Worm (Caenorhabditis elegans) whole organism, late embryonic: ENCODE results near the gene C31H1.5.

Source experiments
- C08G9.2 ChIP-seq: sonication (generic microtip); optimal IDR thresholded peaks from 2 replicates; lab custom pipeline; 2016; ENCODE audit warnings: mild to moderate bottlenecking, missing genetic modification characterization, moderate library complexity, missing compliant biosample characterization
- K09A11.1 ChIP-seq: sonication (generic microtip); optimal IDR thresholded peaks from 2 replicates; lab custom pipeline; 2017; ENCODE audit warnings: antibody characterized with exemption, mild to moderate bottlenecking, missing genetic modification characterization, missing compliant biosample characterization; ENCODE audit not compliant: insufficient read depth
- T23F11.4 ChIP-seq: fragments of 200-800 bp; sonication (Bioruptor generic); optimal IDR thresholded peaks from 2 replicates; lab custom pipeline; 2018; ENCODE audit warnings: mild to moderate bottlenecking, missing genetic modification characterization, missing compliant biosample characterization
- Y22D7AL.16 ChIP-seq: sonication (generic microtip); optimal IDR thresholded peaks from 2 replicates; lab custom pipeline; 2016; ENCODE audit warnings: missing genetic modification characterization, missing compliant biosample characterization
- ama-1 ChIP-seq: fragments of 150-350 bp; optimal IDR thresholded peaks from 2 replicates; lab custom pipeline; 2014
- ceh-18 ChIP-seq: sonication (generic microtip); optimal IDR thresholded peaks from 2 replicates; lab custom pipeline; 2016; ENCODE audit warnings: missing genetic modification characterization, missing compliant biosample characterization
- ceh-19 ChIP-seq: fragments of 200-800 bp; sonication (Bioruptor generic); optimal IDR thresholded peaks from 2 replicates; lab custom pipeline; 2018; ENCODE audit warnings: mild to moderate bottlenecking, missing genetic modification characterization, missing compliant biosample characterization
- ceh-22 ChIP-seq: sonication (generic microtip); optimal IDR thresholded peaks from 2 replicates; lab custom pipeline; 2017; ENCODE audit warnings: missing biosample characterization, missing genetic modification characterization
- ceh-24 ChIP-seq: sonication (generic microtip); optimal IDR thresholded peaks from 2 replicates; lab custom pipeline; 2016; ENCODE audit warnings: mild to moderate bottlenecking, missing genetic modification characterization, missing compliant biosample characterization
- ceh-30 ChIP-seq: fragments of 150-350 bp; optimal IDR thresholded peaks from 2 replicates; lab custom pipeline; 2014; ENCODE audit warnings: missing biosample characterization, missing genetic modification characterization
- ceh-31 ChIP-seq: sonication (generic microtip); optimal IDR thresholded peaks from 2 replicates; lab custom pipeline; 2016; ENCODE audit warnings: missing genetic modification characterization, missing compliant biosample characterization
- ceh-34 ChIP-seq: sonication (generic microtip); optimal IDR thresholded peaks from 2 replicates; lab custom pipeline; 2016; ENCODE audit warnings: mild to moderate bottlenecking, missing genetic modification characterization, missing compliant biosample characterization
- ceh-45 ChIP-seq: fragments of 200-800 bp; sonication (Bioruptor generic); IDR thresholded peaks from 2 replicates; pipeline ENCODE4 v1.3.6; 2022; ENCODE audit warnings: missing genetic modification reagents, missing genetic modification characterization, missing compliant biosample characterization
- ceh-48 ChIP-seq: sonication (generic microtip); optimal IDR thresholded peaks from 2 replicates; lab custom pipeline; 2016; ENCODE audit warnings: missing genetic modification characterization, inconsistent platforms, missing compliant biosample characterization
- ceh-6 ChIP-seq: fragments of 200-800 bp; sonication (Bioruptor generic); optimal IDR thresholded peaks from 2 replicates; lab custom pipeline; 2018; ENCODE audit warnings: mild to moderate bottlenecking, missing genetic modification characterization, missing compliant biosample characterization
- ceh-9 ChIP-seq: sonication (generic microtip); optimal IDR thresholded peaks from 2 replicates; lab custom pipeline; 2016; ENCODE audit warnings: mild to moderate bottlenecking, missing genetic modification characterization, inconsistent platforms, missing compliant biosample characterization
- dmd-4 ChIP-seq: sonication (generic microtip); optimal IDR thresholded peaks from 2 replicates; lab custom pipeline; 2016; ENCODE audit warnings: borderline replicate concordance, missing genetic modification characterization, missing compliant biosample characterization
- elt-4 ChIP-seq: sonication (generic microtip); optimal IDR thresholded peaks from 2 replicates; lab custom pipeline; 2016; ENCODE audit warnings: missing genetic modification characterization, missing compliant biosample characterization
- ets-4 ChIP-seq: sonication (generic microtip); optimal IDR thresholded peaks from 2 replicates; lab custom pipeline; 2016; ENCODE audit warnings: missing genetic modification characterization, missing compliant biosample characterization
- fax-1 ChIP-seq: sonication (generic microtip); optimal IDR thresholded peaks from 2 replicates; lab custom pipeline; 2016; ENCODE audit warnings: missing genotype, missing genetic modification characterization, missing compliant biosample characterization
- fkh-6 ChIP-seq: sonication (generic microtip); optimal IDR thresholded peaks from 2 replicates; lab custom pipeline; 2016; ENCODE audit warnings: missing genetic modification characterization, missing compliant biosample characterization
- hlh-30 ChIP-seq: sonication (generic microtip); optimal IDR thresholded peaks from 2 replicates; lab custom pipeline; 2017; ENCODE audit warnings: antibody characterized with exemption, missing genetic modification characterization, missing compliant biosample characterization; ENCODE audit not compliant: insufficient read depth
- hlh-8 ChIP-seq: sonication (generic microtip); optimal IDR thresholded peaks from 2 replicates; lab custom pipeline; 2016; ENCODE audit warnings: missing genotype, missing genetic modification characterization, missing compliant biosample characterization
- lin-11 ChIP-seq: fragments of 200-800 bp; sonication (Bioruptor generic); optimal IDR thresholded peaks from 2 replicates; lab custom pipeline; 2018; ENCODE audit warnings: mild to moderate bottlenecking, missing genetic modification characterization, missing compliant biosample characterization
- madf-2 ChIP-seq: sonication (generic microtip); optimal IDR thresholded peaks from 2 replicates; lab custom pipeline; 2017; ENCODE audit warnings: missing genetic modification characterization, missing compliant biosample characterization
- nfya-1 ChIP-seq: sonication (generic microtip); optimal IDR thresholded peaks from 2 replicates; lab custom pipeline; 2017; ENCODE audit warnings: missing genetic modification characterization, mild to moderate bottlenecking, missing compliant biosample characterization, antibody characterized with exemption, moderate library complexity
- nhr-232 ChIP-seq: sonication (generic microtip); optimal IDR thresholded peaks from 2 replicates; lab custom pipeline; 2016; ENCODE audit warnings: missing genetic modification characterization, missing compliant biosample characterization
- pag-3 ChIP-seq: sonication (generic microtip); optimal IDR thresholded peaks from 2 replicates; lab custom pipeline; 2016; ENCODE audit warnings: missing compliant biosample characterization, missing genetic modification characterization, borderline replicate concordance
- pax-1 ChIP-seq: fragments of 150-350 bp; optimal IDR thresholded peaks from 2 replicates; lab custom pipeline; 2014; ENCODE audit warnings: missing biosample characterization, missing genetic modification characterization
- pha-4 ChIP-seq: fragments of 150-350 bp; optimal IDR thresholded peaks from 2 replicates; lab custom pipeline; 2018; ENCODE audit warnings: missing biosample characterization, missing genetic modification reagents, missing genetic modification characterization
- pqm-1 ChIP-seq: sonication (generic microtip); optimal IDR thresholded peaks from 2 replicates; lab custom pipeline; 2016; ENCODE audit warnings: missing genetic modification characterization, missing compliant biosample characterization
- pros-1 ChIP-seq: fragments of 150-350 bp; optimal IDR thresholded peaks from 2 replicates; lab custom pipeline; 2014; ENCODE audit warnings: missing biosample characterization, missing genetic modification reagents, missing genetic modification characterization
- ref-2 ChIP-seq: sonication (generic microtip); optimal IDR thresholded peaks from 2 replicates; lab custom pipeline; 2016; ENCODE audit warnings: missing genetic modification characterization, missing compliant biosample characterization
- sdc-2 ChIP-seq: sonication (generic microtip); optimal IDR thresholded peaks from 2 replicates; lab custom pipeline; 2016; ENCODE audit warnings: missing genotype, missing genetic modification characterization, missing compliant biosample characterization
- sox-2 ChIP-seq: fragments of 200-800 bp; sonication (Bioruptor generic); IDR thresholded peaks from 2 replicates; pipeline ENCODE4 v1.3.6; 2022; ENCODE audit warnings: missing genetic modification reagents, missing genetic modification characterization, missing compliant biosample characterization
- sox-4 ChIP-seq: sonication (generic microtip); optimal IDR thresholded peaks from 2 replicates; lab custom pipeline; 2017; ENCODE audit warnings: mild to moderate bottlenecking, missing genetic modification characterization, inconsistent platforms, missing compliant biosample characterization
- syd-9 ChIP-seq: sonication (generic microtip); optimal IDR thresholded peaks from 2 replicates; lab custom pipeline; 2016; ENCODE audit warnings: mild to moderate bottlenecking, missing genetic modification characterization, moderate library complexity, missing compliant biosample characterization
- tbx-2 ChIP-seq: sonication (generic microtip); optimal IDR thresholded peaks from 2 replicates; lab custom pipeline; 2016; ENCODE audit warnings: missing genetic modification characterization, missing compliant biosample characterization
- tbx-7 ChIP-seq: sonication (generic microtip); optimal IDR thresholded peaks from 2 replicates; lab custom pipeline; 2016; ENCODE audit warnings: missing genotype, missing genetic modification characterization, missing compliant biosample characterization
- unc-3 ChIP-seq, 2 experiments: fragments of 200-800 bp in 1 of 2; sonication (Bioruptor generic) in 1 of 2; sonication (generic microtip) in 1 of 2; conservative IDR thresholded peaks in 1 of 2; optimal IDR thresholded peaks in 1 of 2; 2 replicates each; pipeline versions ENCODE4 v1.3.6 to Lab custom; 2016 to 2022; ENCODE audit warnings: missing compliant biosample characterization in 2 of 2, missing genetic modification characterization in 2 of 2, missing genetic modification reagents in 1 of 2
- unc-42 ChIP-seq: sonication (generic microtip); optimal IDR thresholded peaks from 2 replicates; lab custom pipeline; 2016; ENCODE audit warnings: missing genotype, missing genetic modification characterization, missing compliant biosample characterization
- unc-55 ChIP-seq: sonication (generic microtip); optimal IDR thresholded peaks from 2 replicates; lab custom pipeline; 2017; ENCODE audit warnings: missing biosample characterization, missing genetic modification reagents, missing genetic modification characterization
- unc-86 ChIP-seq: sonication (generic microtip); optimal IDR thresholded peaks from 2 replicates; lab custom pipeline; 2016; ENCODE audit warnings: missing genetic modification characterization, missing compliant biosample characterization
- ztf-16 ChIP-seq: sonication (generic microtip); optimal IDR thresholded peaks from 2 replicates; lab custom pipeline; 2017; ENCODE audit warnings: missing genetic modification characterization, missing compliant biosample characterization

Gene C31H1.5

ce11 chrIV:5755922-5756321 is 40.7 kb downstream of the C31H1.5 start:
- TF ChIP-seq hlh-30 (tag; lab: Kevin White, UChicago) = no peak

- TF ChIP-seq Y22D7AL.16 (no peak), ceh-24 (tag; lab: Kevin White, UChicago) (no peak), dmd-4 (tag; lab: Kevin White, UChicago) (no peak), pag-3 (tag; lab: Kevin White, UChicago) (no peak), ceh-9 (tag; lab: Kevin White, UChicago) (no peak), ceh-30 (tag; lab: Kevin White, UChicago) (no peak), sox-4 (tag; lab: Kevin White, UChicago) (no peak), ceh-31 (tag; lab: Kevin White, UChicago) (peak; percentile 43)
These were observed 41.8 kb downstream of the C31H1.5 start for ce11 chrIV:5754821-5755220.

ce11 chrIV:5753954-5754543 is 42.5 kb downstream of the C31H1.5 start:
- TF ChIP-seq pax-1 (tag; lab: Kevin White, UChicago) = peak; percentile 14
- TF ChIP-seq pros-1 = peak; percentile 73
- no peak for TF ChIP-seq unc-3 (GFP tag; conservative IDR thresholded peaks at IDR 0.05; lab: Robert Waterston, UW)
- TF ChIP-seq unc-3 (tag; optimal IDR thresholded peaks at IDR 0.05; lab: Kevin White, UChicago) = no peak
- peak; percentile 59 for TF ChIP-seq ceh-31 (tag; lab: Kevin White, UChicago)
- no peak for TF ChIP-seq ceh-24 (tag; lab: Kevin White, UChicago)
- peak; percentile 44 for TF ChIP-seq C08G9.2 (tag; lab: Kevin White, UChicago)
- no peak for TF ChIP-seq lin-11 (tag; lab: Kevin White, UChicago)
- peak; percentile 49 for TF ChIP-seq ref-2 (tag; lab: Kevin White, UChicago)
- peak; percentile 77 for TF ChIP-seq ceh-34 (tag; lab: Kevin White, UChicago)
- TF ChIP-seq fkh-6 (tag; lab: Kevin White, UChicago) = no peak
- TF ChIP-seq pqm-1 (tag; lab: Kevin White, UChicago) = peak; percentile 0
- TF ChIP-seq nfya-1 = peak; percentile 79
- TF ChIP-seq ets-4 = peak; percentile 9
- TF ChIP-seq ceh-19 = no peak
- peak; percentile 40 for TF ChIP-seq unc-55
- no peak for TF ChIP-seq tbx-7 (tag; lab: Kevin White, UChicago)
- no peak for TF ChIP-seq ceh-30 (tag; lab: Kevin White, UChicago)
- TF ChIP-seq ceh-22 (tag; lab: Kevin White, UChicago) = peak; percentile 43
- peak; percentile 44 for TF ChIP-seq ceh-18 (tag; lab: Kevin White, UChicago)
- peak; percentile 11 for TF ChIP-seq unc-42
- peak; percentile 52 for TF ChIP-seq tbx-2

ce11 chrIV:5753253-5753652 is 43.3 kb downstream of the C31H1.5 start:
- TF ChIP-seq ceh-6 (GFP tag; lab: Kevin White, UChicago) (no peak), madf-2 (tag; lab: Kevin White, UChicago) (no peak), ets-4 (no peak), sox-2 (GFP tag; lab: Robert Waterston, UW) (no peak), ceh-45 (GFP tag; lab: Robert Waterston, UW) (no peak), ceh-31 (tag; lab: Kevin White, UChicago) (no peak), ceh-24 (tag; lab: Kevin White, UChicago) (no peak), hlh-8 (tag; lab: Kevin White, UChicago) (no peak), unc-86 (tag; lab: Kevin White, UChicago) (no peak), nhr-232 (no peak), ztf-16 (no peak), ceh-19 (no peak), sdc-2 (tag; lab: Kevin White, UChicago) (no peak), ama-1 (no peak), C08G9.2 (tag; lab: Kevin White, UChicago) (no peak), unc-3 (GFP tag; conservative IDR thresholded peaks at IDR 0.05; lab: Robert Waterston, UW) (no peak), unc-3 (tag; optimal IDR thresholded peaks at IDR 0.05; lab: Kevin White, UChicago) (no peak), T23F11.4 (GFP tag; lab: Kevin White, UChicago) (peak; percentile 50), ceh-9 (tag; lab: Kevin White, UChicago) (no peak), pax-1 (tag; lab: Kevin White, UChicago) (no peak), tbx-7 (tag; lab: Kevin White, UChicago) (no peak), lin-11 (tag; lab: Kevin White, UChicago) (no peak), unc-42 (no peak), nfya-1 (no peak), K09A11.1 (tag; lab: Kevin White, UChicago) (no peak), pqm-1 (tag; lab: Kevin White, UChicago) (no peak), pha-4 (tag; lab: Kevin White, UChicago) (no peak), syd-9 (no peak), fax-1 (tag; lab: Kevin White, UChicago) (no peak), ceh-48 (tag; lab: Kevin White, UChicago) (no peak), pag-3 (tag; lab: Kevin White, UChicago) (no peak), elt-4 (no peak)
